Worm (Caenorhabditis elegans) whole organism, L3 larva: ENCODE measurements around the gene F53G2.13.
A peak's percentile ranks its signal among the peaks of the same experiment; 100 is the strongest.

ENCODE experiments used
- R02D3.7 ChIP-seq: fragments of 150-350 bp; optimal IDR thresholded peaks from 2 replicates; lab custom pipeline; 2014; ENCODE audit warnings: missing biosample characterization, missing genetic modification characterization
- ZK546.5 ChIP-seq: sonication (generic microtip); optimal IDR thresholded peaks from 2 replicates; lab custom pipeline; 2017; ENCODE audit warnings: missing biosample characterization, missing genetic modification characterization
- aly-2 ChIP-seq: fragments of 150-350 bp; optimal IDR thresholded peaks from 2 replicates; lab custom pipeline; 2014; ENCODE audit warnings: missing biosample characterization, missing genetic modification characterization
- ama-1 ChIP-seq: fragments of 150-350 bp; optimal IDR thresholded peaks from 2 replicates; lab custom pipeline; 2018
- ceh-16 ChIP-seq: sonication (generic microtip); optimal IDR thresholded peaks from 2 replicates; lab custom pipeline; 2017; ENCODE audit warnings: missing biosample characterization, missing genetic modification characterization
- ceh-28 ChIP-seq: fragments of 150-350 bp; optimal IDR thresholded peaks from 2 replicates; lab custom pipeline; 2014; ENCODE audit warnings: missing biosample characterization, missing genetic modification reagents, missing genetic modification characterization
- ceh-82 ChIP-seq: fragments of 150-350 bp; optimal IDR thresholded peaks from 2 replicates; lab custom pipeline; 2014; ENCODE audit warnings: missing biosample characterization, missing genetic modification characterization
- egl-27 ChIP-seq: sonication (generic microtip); optimal IDR thresholded peaks from 4 replicates; lab custom pipeline; 2017; ENCODE audit warnings: missing biosample characterization, missing genetic modification reagents, missing genetic modification characterization
- elt-2 ChIP-seq: sonication (generic microtip); optimal IDR thresholded peaks from 2 replicates; lab custom pipeline; 2016; ENCODE audit warnings: missing genetic modification reagents, mild to moderate bottlenecking, missing genetic modification characterization, missing compliant biosample characterization
- elt-3 ChIP-seq, 3 experiments: fragments of 150-350 bp in 1 of 3; sonication (generic microtip) in 2 of 3; optimal IDR thresholded peaks; 2 replicates in 2 of 3; 4 replicates in 1 of 3; lab custom pipeline; 2014 to 2017; ENCODE audit warnings: missing biosample characterization in 3 of 3, missing genetic modification characterization in 3 of 3
- eor-1 ChIP-seq, 2 experiments: fragments of 150-350 bp; optimal IDR thresholded peaks; 2 replicates each; lab custom pipeline; 2014 to 2018; ENCODE audit warnings: missing biosample characterization in 2 of 2, missing genetic modification characterization in 2 of 2
- fkh-10 ChIP-seq: sonication (generic microtip); optimal IDR thresholded peaks from 2 replicates; lab custom pipeline; 2017; ENCODE audit warnings: missing biosample characterization, missing genetic modification reagents, missing genetic modification characterization
- fkh-2 ChIP-seq: fragments of 150-350 bp; optimal IDR thresholded peaks from 2 replicates; lab custom pipeline; 2014; ENCODE audit warnings: missing biosample characterization, missing genetic modification reagents, missing genetic modification characterization
- fos-1 ChIP-seq: fragments of 150-350 bp; optimal IDR thresholded peaks from 2 replicates; lab custom pipeline; 2014; ENCODE audit warnings: missing biosample characterization, missing genetic modification characterization
- hmg-11 ChIP-seq: sonication (generic microtip); optimal IDR thresholded peaks from 2 replicates; lab custom pipeline; 2016; ENCODE audit warnings: missing genetic modification characterization, missing compliant biosample characterization
- jun-1 ChIP-seq: fragments of 150-350 bp; optimal IDR thresholded peaks from 2 replicates; lab custom pipeline; 2014; ENCODE audit warnings: missing biosample characterization, missing genetic modification reagents, missing genetic modification characterization
- lin-15B ChIP-seq: fragments of 150-350 bp; optimal IDR thresholded peaks from 2 replicates; lab custom pipeline; 2014; ENCODE audit warnings: missing biosample characterization, missing genetic modification characterization
- lsy-12 ChIP-seq: sonication (generic microtip); optimal IDR thresholded peaks from 2 replicates; lab custom pipeline; 2016; ENCODE audit warnings: mild to moderate bottlenecking, missing genetic modification characterization, missing compliant biosample characterization
- mdl-1 ChIP-seq: fragments of 150-350 bp; optimal IDR thresholded peaks from 2 replicates; lab custom pipeline; 2014; ENCODE audit warnings: missing biosample characterization, missing genetic modification characterization
- mml-1 ChIP-seq: fragments of 150-350 bp; sonication (generic microtip); optimal IDR thresholded peaks from 3 replicates; lab custom pipeline; 2014; ENCODE audit warnings: missing biosample characterization, missing genetic modification characterization
- nfya-1 ChIP-seq: sonication (generic microtip); optimal IDR thresholded peaks from 2 replicates; lab custom pipeline; 2017; ENCODE audit warnings: missing genetic modification characterization, mild to moderate bottlenecking, missing compliant biosample characterization, antibody characterized with exemption, moderate library complexity; ENCODE audit not compliant: insufficient read depth
- nhr-11 ChIP-seq: fragments of 150-350 bp; optimal IDR thresholded peaks from 2 replicates; lab custom pipeline; 2014; ENCODE audit warnings: missing biosample characterization, missing genetic modification characterization
- nhr-12 ChIP-seq: fragments of 150-350 bp; optimal IDR thresholded peaks from 2 replicates; lab custom pipeline; 2014; ENCODE audit warnings: missing biosample characterization, missing genetic modification characterization
- nhr-23 ChIP-seq: fragments of 150-350 bp; optimal IDR thresholded peaks from 2 replicates; lab custom pipeline; 2014; ENCODE audit warnings: missing biosample characterization, missing genetic modification reagents, missing genetic modification characterization
- nhr-25 ChIP-seq: sonication (generic microtip); optimal IDR thresholded peaks from 2 replicates; lab custom pipeline; 2017; ENCODE audit warnings: missing biosample characterization, missing genetic modification characterization
- nhr-28 ChIP-seq: fragments of 150-350 bp; optimal IDR thresholded peaks from 2 replicates; lab custom pipeline; 2014; ENCODE audit warnings: missing biosample characterization, missing genetic modification characterization
- nhr-43 ChIP-seq: sonication (generic microtip); optimal IDR thresholded peaks from 2 replicates; lab custom pipeline; 2016; ENCODE audit warnings: mild to moderate bottlenecking, missing genetic modification characterization, missing compliant biosample characterization; ENCODE audit not compliant: poor library complexity, severe bottlenecking
- nhr-67 ChIP-seq: fragments of 150-350 bp; optimal IDR thresholded peaks from 2 replicates; lab custom pipeline; 2014; ENCODE audit warnings: missing biosample characterization, missing genetic modification characterization
- nhr-76 ChIP-seq: fragments of 150-350 bp; sonication (generic microtip); optimal IDR thresholded peaks from 5 replicates; lab custom pipeline; 2014; ENCODE audit warnings: missing biosample characterization, missing genetic modification characterization
- pqm-1 ChIP-seq: fragments of 150-350 bp; optimal IDR thresholded peaks from 2 replicates; lab custom pipeline; 2017; ENCODE audit warnings: missing biosample characterization, missing genetic modification characterization, inconsistent platforms
- skn-1 ChIP-seq: fragments of 150-350 bp; optimal IDR thresholded peaks from 2 replicates; lab custom pipeline; 2014; ENCODE audit warnings: missing biosample characterization, missing genetic modification characterization
- snpc-4 ChIP-seq: fragments of 150-350 bp; optimal IDR thresholded peaks from 2 replicates; lab custom pipeline; 2014; ENCODE audit warnings: missing biosample characterization, missing genetic modification characterization
- unc-39 ChIP-seq: sonication (generic microtip); optimal IDR thresholded peaks from 4 replicates; lab custom pipeline; 2017; ENCODE audit warnings: missing biosample characterization, missing genetic modification characterization
- zag-1 ChIP-seq: fragments of 150-350 bp; optimal IDR thresholded peaks from 2 replicates; lab custom pipeline; 2014; ENCODE audit warnings: missing biosample characterization, missing genetic modification characterization
- ztf-11 ChIP-seq: fragments of 150-350 bp; optimal IDR thresholded peaks from 2 replicates; lab custom pipeline; 2014; ENCODE audit warnings: missing biosample characterization, missing genetic modification characterization
- ztf-4 ChIP-seq: fragments of 150-350 bp; optimal IDR thresholded peaks from 2 replicates; lab custom pipeline; 2014; ENCODE audit warnings: missing biosample characterization, missing genetic modification characterization

Gene F53G2.13

ce11 chrII:2468885-2469284, 14.7 kb upstream of the F53G2.13 start:
- TF ChIP-seq nhr-11 (tag; lab: Kevin White, UChicago) (no peak), ceh-28 (tag; lab: Kevin White, UChicago) (peak; percentile 82), lin-15B (tag; lab: Kevin White, UChicago) (no peak)

- TF ChIP-seq ZK546.5 (no peak), nfya-1 (tag; lab: Kevin White, UChicago) (no peak), nhr-23 (tag; lab: Kevin White, UChicago) (no peak), aly-2 (no peak), nhr-76 (no peak), ama-1 (lab: Kevin White, UChicago) (no peak), hmg-11 (tag; lab: Kevin White, UChicago) (no peak), fkh-10 (GFP tag; lab: Kevin White, UChicago) (no peak), eor-1 (tag; optimal IDR thresholded peaks at IDR 0.05; lab: Kevin White, UChicago) (no peak), skn-1 (tag; lab: Kevin White, UChicago) (no peak), mdl-1 (tag; lab: Kevin White, UChicago) (no peak), egl-27 (tag; lab: Kevin White, UChicago) (no peak), nhr-67 (tag; lab: Kevin White, UChicago) (no peak), ztf-4 (tag; lab: Kevin White, UChicago) (no peak), nhr-25 (tag; lab: Kevin White, UChicago) (no peak), unc-39 (tag; lab: Kevin White, UChicago) (no peak), ztf-11 (tag; lab: Kevin White, UChicago) (no peak)
These were observed 10.3 kb upstream of the F53G2.13 start, which contains the start of gene tsr-1 for ce11 chrII:2473270-2473669. TSS of gene tsr-1 (minus strand) at chrII:2473370.

ce11 chrII:2478543-2478942, 5.1 kb upstream of the F53G2.13 start, which contains the start of gene mnat-1:
TSS of gene mnat-1 (minus strand) at chrII:2478643.
- TF ChIP-seq nhr-12 (tag; lab: Kevin White, UChicago) (no peak), zag-1 (no peak), nhr-43 (tag; lab: Kevin White, UChicago) (no peak), eor-1 (tag; optimal IDR thresholded peaks at IDR 0.05; lab: Kevin White, UChicago) (no peak), hmg-11 (tag; lab: Kevin White, UChicago) (no peak), elt-3 (tag; optimal IDR thresholded peaks at IDR 0.05; lab: Kevin White, UChicago) (no peak), elt-2 (tag; lab: Kevin White, UChicago) (no peak), egl-27 (tag; lab: Kevin White, UChicago) (no peak), mml-1 (no peak), R02D3.7 (no peak)

- TF ChIP-seq nfya-1 (tag; lab: Kevin White, UChicago) (no peak), elt-2 (tag; lab: Kevin White, UChicago) (peak; percentile 2)
These were observed 4.6 kb upstream of the F53G2.13 start, which contains the start of gene F53G2.12 for ce11 chrII:2479047-2479446. TSS of gene F53G2.12 (minus strand) at chrII:2479090.

ce11 chrII:2480099-2480498, 3.5 kb upstream of the F53G2.13 start, which contains the start of gene F53G2.3:
TSS of gene F53G2.3 (plus strand) at chrII:2480399.
- TF ChIP-seq ztf-4 (tag; lab: Kevin White, UChicago) (no peak), lin-15B (tag; lab: Kevin White, UChicago) (no peak), ceh-28 (tag; lab: Kevin White, UChicago) (no peak), pqm-1 (no peak), lsy-12 (tag; lab: Kevin White, UChicago) (no peak), snpc-4 (tag; lab: Kevin White, UChicago) (no peak)

- no peak for TF ChIP-seq nhr-23 (tag; lab: Kevin White, UChicago)
- TF ChIP-seq ceh-28 (tag; lab: Kevin White, UChicago): no peak
- no peak for TF ChIP-seq lin-15B (tag; lab: Kevin White, UChicago)
- no peak for TF ChIP-seq nhr-76
- TF ChIP-seq jun-1 (tag; lab: Kevin White, UChicago): no peak
- TF ChIP-seq nhr-12 (tag; lab: Kevin White, UChicago): no peak
- TF ChIP-seq nhr-28 (tag; lab: Kevin White, UChicago): no peak
- TF ChIP-seq ama-1 (lab: Kevin White, UChicago): no peak
- TF ChIP-seq fkh-2 (tag; lab: Kevin White, UChicago): no peak
- no peak for TF ChIP-seq ceh-82 (tag; lab: Kevin White, UChicago)
- TF ChIP-seq ceh-16 (tag; lab: Kevin White, UChicago): no peak
- no peak for TF ChIP-seq nhr-25 (tag; lab: Kevin White, UChicago)
- TF ChIP-seq mdl-1 (tag; lab: Kevin White, UChicago): no peak
- no peak for TF ChIP-seq R02D3.7
- TF ChIP-seq nhr-67 (tag; lab: Kevin White, UChicago): no peak
- TF ChIP-seq fos-1 (tag; lab: Kevin White, UChicago): no peak
These were observed 2.0 kb upstream of the F53G2.13 start, which contains the start of gene F53G2.2 for ce11 chrII:2481621-2482020. TSS of gene F53G2.2 (plus strand) at chrII:2481921.
